Fruit fly (Drosophila melanogaster) whole organism, wandering third instar larva: ENCODE data around the gene Acp95EF.

ENCODE experiments used
- Abd-B ChIP-seq: fragments of >200 bp; optimal IDR thresholded peaks from 2 replicates; lab custom pipeline; 2017; ENCODE audit warnings: missing biosample characterization, missing genetic modification characterization
- CrebA ChIP-seq: fragments of 200-800 bp; sonication (Bioruptor generic); optimal IDR thresholded peaks from 2 replicates; lab custom pipeline; 2016; ENCODE audit warnings: missing biosample characterization, mild to moderate bottlenecking, missing genetic modification characterization, borderline replicate concordance
- Dif ChIP-seq: fragments of 200-275, 200-300 bp; sonication (Bioruptor generic); optimal IDR thresholded peaks from 2 replicates; lab custom pipeline; 2018; ENCODE audit warnings: missing biosample characterization, missing genetic modification characterization; ENCODE audit not compliant: partially characterized antibody
- Hr78 ChIP-seq: fragments of >200 bp; optimal IDR thresholded peaks from 2 replicates; lab custom pipeline; 2017; ENCODE audit warnings: missing biosample characterization, missing genetic modification characterization
- Mio ChIP-seq: sonication (Bioruptor generic); optimal IDR thresholded peaks from 2 replicates; lab custom pipeline; 2016; ENCODE audit warnings: missing biosample characterization, missing genetic modification characterization
- Myc ChIP-seq: fragments of >200 bp; optimal IDR thresholded peaks from 2 replicates; lab custom pipeline; 2017
- Vsx2 ChIP-seq: fragments of 200-300, 225-300 bp; sonication (Bioruptor generic); optimal IDR thresholded peaks from 2 replicates; lab custom pipeline; 2018; ENCODE audit warnings: missing biosample characterization, missing genetic modification characterization; ENCODE audit not compliant: partially characterized antibody
- br ChIP-seq: fragments of 200-800 bp; sonication (Bioruptor generic); optimal IDR thresholded peaks from 2 replicates; lab custom pipeline; 2016; ENCODE audit warnings: missing biosample characterization, missing genetic modification characterization
- fru ChIP-seq: fragments of 200-800 bp; sonication (Bioruptor generic); optimal IDR thresholded peaks from 3 replicates; lab custom pipeline; 2016; ENCODE audit warnings: missing biosample characterization, mild to moderate bottlenecking, missing genetic modification characterization
- pan ChIP-seq: fragments of >200 bp; optimal IDR thresholded peaks from 2 replicates; lab custom pipeline; 2017
- rgr ChIP-seq: fragments of 200-800 bp; sonication (Bioruptor generic); optimal IDR thresholded peaks from 3 replicates; lab custom pipeline; 2016; ENCODE audit warnings: missing biosample characterization, mild to moderate bottlenecking, missing genetic modification characterization
- usp ChIP-seq: fragments of >200 bp; optimal IDR thresholded peaks from 2 replicates; lab custom pipeline; 2017; ENCODE audit warnings: missing biosample characterization, missing genetic modification characterization

DNA sequence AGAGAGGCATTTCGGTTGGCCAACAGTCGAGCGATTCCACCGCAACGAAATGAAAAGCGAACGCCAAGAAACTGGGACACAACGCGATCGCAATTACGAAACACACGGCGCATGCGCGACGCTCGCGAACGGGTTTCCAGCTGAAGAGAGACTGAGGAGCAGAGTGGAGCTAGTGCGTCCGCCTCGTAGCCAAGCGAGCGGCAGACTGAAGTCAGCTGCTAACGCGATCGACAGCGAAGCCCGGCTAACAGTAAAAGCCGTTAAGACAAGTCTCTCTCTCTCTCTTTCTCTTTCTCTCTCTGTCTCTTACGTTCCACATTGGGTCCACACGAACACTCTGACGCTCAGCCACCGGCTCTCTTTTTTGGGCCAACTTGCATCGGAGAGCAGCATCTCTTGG lies 10.2 kb upstream of the Acp95EF start, which contains the start of gene CG17786:
- peak; percentile 72 for TF ChIP-seq Dif (GFP tag; lab: Kevin White, UChicago)
- no peak for TF ChIP-seq Abd-B (GFP tag; lab: Kevin White, UChicago)
- TF ChIP-seq rgr (GFP tag; lab: Kevin White, UChicago): no peak
- TF ChIP-seq Vsx2 (GFP tag; lab: Kevin White, UChicago): no peak
- no peak for TF ChIP-seq fru (GFP tag; lab: Kevin White, UChicago)
- TF ChIP-seq pan: no peak
- no peak for TF ChIP-seq Myc (lab: Kevin White, UChicago)
- no peak for TF ChIP-seq usp
- no peak for TF ChIP-seq Mio (GFP tag; lab: Kevin White, UChicago)
- no peak for TF ChIP-seq CrebA (GFP tag; lab: Kevin White, UChicago)
- no peak for TF ChIP-seq br
- no peak for TF ChIP-seq Hr78 (GFP tag; lab: Kevin White, UChicago)
